Worm (Caenorhabditis elegans): ENCODE results near the gene gcy-29.

ce11 chrII:14592629-14593028 is 44.0 kb upstream of the gcy-29 start:
- TF ChIP-seq unc-62 (GFP tag; optimal IDR thresholded peaks at IDR 0.05) (no peak), sea-2 (GFP tag; optimal IDR thresholded peaks at IDR 0.05) (no peak)

All from whole organism, L3 larva.